Worm (Caenorhabditis elegans): ENCODE results near the gene dpy-20.

Gene dpy-20

ce11 chrIV:11714739-11715138 is 14.1 kb upstream of the dpy-20 start, which contains the start of gene magi-1:
Gene magi-1, plus strand, starts transcription at chrIV:11715039.
- TF ChIP-seq nhr-12 (tag; optimal IDR thresholded peaks at IDR 0.05): no peak
- no peak for TF ChIP-seq nhr-20 (tag; optimal IDR thresholded peaks at IDR 0.05)
- TF ChIP-seq pqm-1 (tag; optimal IDR thresholded peaks at IDR 0.05): no peak
- no peak for TF ChIP-seq mab-9 (GFP tag; IDR thresholded peaks at IDR 0.05)
- no peak for TF ChIP-seq Y116A8C.19 (tag; optimal IDR thresholded peaks at IDR 0.05; ENCODE audit: borderline replicate concordance)
- TF ChIP-seq C34B4.2 (tag; optimal IDR thresholded peaks at IDR 0.05): no peak

- peak; percentile 60 for TF ChIP-seq dsc-1 (tag; optimal IDR thresholded peaks at IDR 0.05)
- no peak for TF ChIP-seq snu-23 (GFP tag; optimal IDR thresholded peaks at IDR 0.05)
Measured at ce11 chrIV:11713289-11713688, 12.6 kb upstream of the dpy-20 start.

ce11 chrIV:11710331-11710730 is 9.7 kb upstream of the dpy-20 start:
- peak in 1 of 2 experiments; percentile 42 for TF ChIP-seq lsy-2 (tag; optimal IDR thresholded peaks at IDR 0.05)
- TF ChIP-seq lin-14 (GFP tag; optimal IDR thresholded peaks at IDR 0.05): peak; percentile 88
- TF ChIP-seq nhr-237 (tag; optimal IDR thresholded peaks at IDR 0.05): no peak
- TF ChIP-seq pag-3 (tag; optimal IDR thresholded peaks at IDR 0.05; ENCODE audit: borderline replicate concordance, insufficient read depth): peak; percentile 82
- peak; percentile 56 for TF ChIP-seq rnt-1 (tag; optimal IDR thresholded peaks at IDR 0.05)

ce11 chrIV:11703685-11704296 is 3.1 kb upstream of the dpy-20 start, which contains the start of the genes T22B3.3 and alg-3:
Gene T22B3.3, minus strand, starts transcription at chrIV:11703785.
Gene alg-3, plus strand, starts transcription at chrIV:11704246.
- no peak for TF ChIP-seq pax-3 (tag; optimal IDR thresholded peaks at IDR 0.05)
- TF ChIP-seq nhr-12 (tag; optimal IDR thresholded peaks at IDR 0.05): no peak
- no peak for TF ChIP-seq sox-4 (tag; optimal IDR thresholded peaks at IDR 0.05)
- TF ChIP-seq snpc-4 (tag; optimal IDR thresholded peaks at IDR 0.05): no peak
- TF ChIP-seq lsy-2 (tag; optimal IDR thresholded peaks at IDR 0.05): no peak
- TF ChIP-seq ztf-4 (tag; optimal IDR thresholded peaks at IDR 0.05): no peak
- TF ChIP-seq blmp-1 (tag; optimal IDR thresholded peaks at IDR 0.05): no peak
- TF ChIP-seq egl-27 (tag; optimal IDR thresholded peaks at IDR 0.05): no peak
- no peak for TF ChIP-seq hpl-2 (GFP tag; optimal IDR thresholded peaks at IDR 0.05)

ce11 chrIV:11701878-11702277 is 1.2 kb upstream of the dpy-20 start:
- peak; percentile 56 for TF ChIP-seq blmp-1 (tag; optimal IDR thresholded peaks at IDR 0.05)
- TF ChIP-seq lir-3 (tag; optimal IDR thresholded peaks at IDR 0.05; ENCODE audit: poor library complexity): no peak

ce11 chrIV:11700100-11700499 is 552 bp downstream of the dpy-20 start:
- TF ChIP-seq elt-3 (tag; optimal IDR thresholded peaks at IDR 0.05): peak in 2 of 6 experiments; percentile 27 to 65
- no peak for TF ChIP-seq mep-1 (tag; optimal IDR thresholded peaks at IDR 0.05)
- TF ChIP-seq nhr-85 (tag): peak; percentile 23
- TF ChIP-seq rnt-1 (tag; optimal IDR thresholded peaks at IDR 0.05): no peak
- no peak for TF ChIP-seq elt-2 (tag; optimal IDR thresholded peaks at IDR 0.05)
- TF ChIP-seq blmp-1 (tag; optimal IDR thresholded peaks at IDR 0.05): peak; percentile 99
- TF ChIP-seq nhr-76 (tag; optimal IDR thresholded peaks at IDR 0.05): no peak

- TF ChIP-seq efl-3 (GFP tag; optimal IDR thresholded peaks at IDR 0.05) (no peak), ces-1 (GFP tag; optimal IDR thresholded peaks at IDR 0.05) (no peak), fos-1 (tag; optimal IDR thresholded peaks at IDR 0.05) (no peak), nhr-77 (tag; optimal IDR thresholded peaks at IDR 0.05) (no peak), alr-1 (tag; optimal IDR thresholded peaks at IDR 0.05; ENCODE audit: borderline replicate concordance) (no peak), efl-1 (optimal IDR thresholded peaks at IDR 0.05) (no peak), efl-1 (GFP tag; optimal IDR thresholded peaks at IDR 0.05 in 1 of 2) (no peak), nhr-90 (tag; optimal IDR thresholded peaks at IDR 0.05; ENCODE audit: poor library complexity) (no peak), vab-15 (tag; optimal IDR thresholded peaks at IDR 0.05) (no peak), fkh-4 (tag; optimal IDR thresholded peaks at IDR 0.05; ENCODE audit: borderline replicate concordance) (no peak), unc-86 (tag; optimal IDR thresholded peaks at IDR 0.05) (no peak), lsy-2 (tag; optimal IDR thresholded peaks at IDR 0.05) (no peak), skn-1 (tag; optimal IDR thresholded peaks at IDR 0.05) (no peak), F16B12.6 (tag; optimal IDR thresholded peaks at IDR 0.05) (no peak), ceh-88 (GFP tag; IDR thresholded peaks at IDR 0.05) (no peak), nhr-11 (tag; optimal IDR thresholded peaks at IDR 0.05) (no peak), aha-1 (tag; optimal IDR thresholded peaks at IDR 0.05) (no peak), egl-27 (tag; optimal IDR thresholded peaks at IDR 0.05) (no peak)
Measured at ce11 chrIV:11697514-11697913, 3.1 kb downstream of the dpy-20 start.
